Fruit fly (Drosophila melanogaster) whole organism, wandering third instar larva: ENCODE data around the gene CG14075.
A peak's percentile ranks its signal among the peaks of the same experiment; 100 is the strongest.

Source experiments
- Abd-B ChIP-seq: fragments of >200 bp; optimal IDR thresholded peaks from 2 replicates; lab custom pipeline; 2017; ENCODE audit warnings: missing biosample characterization, missing genetic modification characterization
- Vsx2 ChIP-seq: fragments of 200-300, 225-300 bp; sonication (Bioruptor generic); optimal IDR thresholded peaks from 2 replicates; lab custom pipeline; 2018; ENCODE audit warnings: missing biosample characterization, missing genetic modification characterization; ENCODE audit not compliant: partially characterized antibody
- fru ChIP-seq: fragments of 200-800 bp; sonication (Bioruptor generic); optimal IDR thresholded peaks from 3 replicates; lab custom pipeline; 2016; ENCODE audit warnings: missing biosample characterization, mild to moderate bottlenecking, missing genetic modification characterization
- pan ChIP-seq: fragments of >200 bp; optimal IDR thresholded peaks from 2 replicates; lab custom pipeline; 2017

dm6 chr3L:18949137-18949536, 35.6 kb upstream of the CG14075 start:
- peak; percentile 73 for TF ChIP-seq Vsx2 (GFP tag; lab: Kevin White, UChicago)
- TF ChIP-seq Abd-B (GFP tag; lab: Kevin White, UChicago) = no peak
- no peak for TF ChIP-seq fru (GFP tag; lab: Kevin White, UChicago)
- TF ChIP-seq pan = no peak
